Worm (Caenorhabditis elegans) whole organism, L2 larva: ENCODE data around the gene C16C4.17.

Source experiments
- C34F6.9 ChIP-seq: fragments of 150-350 bp; optimal IDR thresholded peaks from 2 replicates; lab custom pipeline; 2014; ENCODE audit warnings: missing biosample characterization, missing genetic modification characterization
- nhr-11 ChIP-seq: fragments of 150-350 bp; optimal IDR thresholded peaks from 2 replicates; lab custom pipeline; 2014; ENCODE audit warnings: missing biosample characterization, missing genetic modification characterization

DNA sequence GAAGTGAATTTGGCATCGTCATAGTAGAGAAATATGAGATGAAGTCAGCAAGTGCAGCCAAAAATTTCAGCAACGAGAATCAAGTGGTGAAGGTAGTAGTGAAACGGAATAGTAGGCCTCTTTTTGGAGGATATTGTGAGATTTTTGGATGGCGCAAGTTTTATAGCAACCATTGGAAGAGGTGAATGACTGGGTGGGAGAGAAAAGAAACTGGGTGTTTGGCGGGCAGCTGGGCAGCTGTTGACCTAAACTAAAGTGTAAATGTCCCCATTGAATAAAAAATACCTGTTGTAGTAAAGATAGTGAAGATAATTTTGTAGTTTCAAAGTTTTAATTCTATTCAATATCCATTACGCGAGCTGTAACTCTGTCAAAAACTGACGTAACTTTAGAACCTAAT lies 48.3 kb upstream of the C16C4.17 start:
- TF ChIP-seq C34F6.9 (tag; lab: Kevin White, UChicago) (no peak), nhr-11 (no peak)
